Worm (Caenorhabditis elegans): Measurements from ENCODE around the gene B0228.8.

Gene B0228.8

ce11 chrII:7755116-7755571, 6.2 kb downstream of the B0228.8 start, which contains the start of the genes B0228.6 and B0228.1:
Gene B0228.6, minus strand, starts transcription at chrII:7755166.
Gene B0228.1, plus strand, starts transcription at chrII:7755343.
- TF ChIP-seq ceh-31 (tag; optimal IDR thresholded peaks at IDR 0.05) (no peak), rnt-1 (tag; optimal IDR thresholded peaks at IDR 0.05) (no peak), pag-3 (tag; optimal IDR thresholded peaks at IDR 0.05; ENCODE audit: borderline replicate concordance) (no peak), ceh-30 (tag; optimal IDR thresholded peaks at IDR 0.05) (no peak), ref-2 (tag; optimal IDR thresholded peaks at IDR 0.05) (no peak), fkh-6 (tag; optimal IDR thresholded peaks at IDR 0.05) (no peak), ceh-9 (tag; optimal IDR thresholded peaks at IDR 0.05) (no peak), ceh-45 (GFP tag; IDR thresholded peaks at IDR 0.05) (no peak), ama-1 (optimal IDR thresholded peaks at IDR 0.05) (no peak), fkh-10 (GFP tag; optimal IDR thresholded peaks at IDR 0.05) (no peak), unc-55 (GFP tag; optimal IDR thresholded peaks at IDR 0.05) (peak; percentile 55), hlh-30 (tag; optimal IDR thresholded peaks at IDR 0.05; ENCODE audit: insufficient read depth) (peak; percentile 76), pha-4 (tag; optimal IDR thresholded peaks at IDR 0.05) (no peak), F13H6.1 (tag; optimal IDR thresholded peaks at IDR 0.05) (no peak), ceh-22 (tag; optimal IDR thresholded peaks at IDR 0.05) (no peak), Y22D7AL.16 (tag; optimal IDR thresholded peaks at IDR 0.05) (no peak), eyg-1 (tag; optimal IDR thresholded peaks at IDR 0.05) (no peak), nhr-11 (tag; optimal IDR thresholded peaks at IDR 0.05) (no peak), sdc-2 (tag; optimal IDR thresholded peaks at IDR 0.05) (no peak), sox-4 (tag; optimal IDR thresholded peaks at IDR 0.05) (no peak), mec-3 (tag; optimal IDR thresholded peaks at IDR 0.05; ENCODE audit: borderline replicate concordance) (no peak), hlh-6 (tag; optimal IDR thresholded peaks at IDR 0.05) (no peak), zip-5 (tag; optimal IDR thresholded peaks at IDR 0.05) (no peak), ceh-48 (tag; optimal IDR thresholded peaks at IDR 0.05) (peak; percentile 96), unc-42 (tag; optimal IDR thresholded peaks at IDR 0.05) (peak; percentile 27), dve-1 (tag; optimal IDR thresholded peaks at IDR 0.05) (no peak), tbx-2 (tag; optimal IDR thresholded peaks at IDR 0.05) (peak; percentile 24), dmd-4 (tag; optimal IDR thresholded peaks at IDR 0.05; ENCODE audit: borderline replicate concordance) (no peak), ets-4 (tag; optimal IDR thresholded peaks at IDR 0.05) (no peak), nhr-232 (tag; optimal IDR thresholded peaks at IDR 0.05) (no peak), ceh-2 (tag; optimal IDR thresholded peaks at IDR 0.05) (no peak), nfya-1 (tag; optimal IDR thresholded peaks at IDR 0.05) (peak; percentile 26), fax-1 (tag; optimal IDR thresholded peaks at IDR 0.05) (no peak), gmeb-2 (tag; optimal IDR thresholded peaks at IDR 0.05) (no peak), unc-3 (GFP tag; conservative IDR thresholded peaks at IDR 0.05) (no peak), unc-3 (tag; optimal IDR thresholded peaks at IDR 0.05) (no peak), hlh-15 (tag; optimal IDR thresholded peaks at IDR 0.05) (no peak), ahr-1 (tag; optimal IDR thresholded peaks at IDR 0.05) (no peak), K09A11.1 (tag; optimal IDR thresholded peaks at IDR 0.05; ENCODE audit: insufficient read depth) (no peak), pqm-1 (tag; optimal IDR thresholded peaks at IDR 0.05) (no peak)

ce11 chrII:7753500-7753899, 7.8 kb downstream of the B0228.8 start, which contains the start of gene trx-1:
Gene trx-1, minus strand, starts transcription at chrII:7753600.
- TF ChIP-seq hlh-6 (tag; optimal IDR thresholded peaks at IDR 0.05) (no peak), ttx-3 (tag; optimal IDR thresholded peaks at IDR 0.05) (no peak)

DNA sequence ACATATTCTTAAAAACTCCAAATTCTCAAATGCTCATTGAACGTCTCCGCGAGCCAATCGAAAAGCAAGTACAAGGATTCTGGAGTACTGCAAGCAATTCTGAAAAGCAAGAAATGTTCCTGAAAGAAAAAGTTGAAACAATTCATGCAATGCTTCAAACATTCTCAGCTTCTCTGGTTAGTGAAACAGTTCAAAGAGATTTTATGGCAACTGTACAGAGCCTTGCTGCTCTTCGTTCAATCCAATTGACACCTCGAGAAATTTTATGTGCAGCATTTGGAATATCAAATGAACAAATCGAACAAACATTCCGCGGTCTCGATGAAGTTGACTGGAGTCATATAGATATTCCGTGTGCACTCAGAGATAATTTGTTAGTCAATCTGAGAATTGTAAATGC, 24.6 kb downstream of the B0228.8 start:
- TF ChIP-seq hlh-13 (GFP tag; optimal IDR thresholded peaks at IDR 0.05) (no peak), dmd-4 (tag; optimal IDR thresholded peaks at IDR 0.05; ENCODE audit: borderline replicate concordance) (no peak)

All from whole organism, late embryonic.